Worm (Caenorhabditis elegans): ENCODE data around the gene str-230.

ce11 chrV:14215106-14215505 lies 4.5 kb upstream of the str-230 start, which contains the start of gene T16A9.5:
- TF ChIP-seq ama-1 (optimal IDR thresholded peaks at IDR 0.05) (no peak), ceh-13 (GFP tag; optimal IDR thresholded peaks at IDR 0.05) (no peak), scrt-1 (GFP tag; IDR thresholded peaks at IDR 0.05) (no peak), tbx-11 (GFP tag; IDR thresholded peaks at IDR 0.05) (no peak), hnd-1 (tag; optimal IDR thresholded peaks at IDR 0.05) (no peak), aly-1 (tag; optimal IDR thresholded peaks at IDR 0.05) (no peak), flt-1 (GFP tag; IDR thresholded peaks at IDR 0.05) (no peak), ets-7 (tag; optimal IDR thresholded peaks at IDR 0.05) (no peak)

Data from whole organism, early embryonic.